Worm (Caenorhabditis elegans) whole organism, young adult: ENCODE data around the gene C35B1.9.

Experiments used
- F33H1.4 ChIP-seq: fragments of 200-800 bp; sonication (Bioruptor generic); IDR thresholded peaks from 2 replicates; pipeline ENCODE4 v1.3.6; 2022; ENCODE audit warnings: missing genetic modification reagents, missing genetic modification characterization, missing compliant biosample characterization
- F52B5.7 ChIP-seq: sonication (generic microtip); optimal IDR thresholded peaks from 2 replicates; lab custom pipeline; 2016; ENCODE audit warnings: mild to moderate bottlenecking, missing genetic modification characterization, missing compliant biosample characterization
- T26A5.8 ChIP-seq: sonication (generic microtip); optimal IDR thresholded peaks from 2 replicates; lab custom pipeline; 2016; ENCODE audit warnings: missing genetic modification characterization, missing compliant biosample characterization
- akir-1 ChIP-seq: fragments of 200-800 bp; sonication (Bioruptor generic); optimal IDR thresholded peaks from 2 replicates; lab custom pipeline; 2018; ENCODE audit warnings: mild to moderate bottlenecking, missing genetic modification characterization, moderate library complexity, missing compliant biosample characterization
- ceh-58 ChIP-seq: fragments of 200-800 bp; sonication (Bioruptor generic); IDR thresholded peaks from 2 replicates; pipeline ENCODE4 v1.3.6; 2022; ENCODE audit warnings: missing genetic modification characterization, missing compliant biosample characterization
- him-1 ChIP-seq: sonication (generic microtip); optimal IDR thresholded peaks from 2 replicates; lab custom pipeline; 2016; ENCODE audit warnings: missing genotype, missing genetic modification reagents, missing genetic modification characterization, missing compliant biosample characterization
- nhr-90 ChIP-seq: sonication (generic microtip); optimal IDR thresholded peaks from 2 replicates; lab custom pipeline; 2016; ENCODE audit warnings: missing genotype, mild to moderate bottlenecking, missing genetic modification characterization, missing compliant biosample characterization
- pbrm-1 ChIP-seq: fragments of 200-800 bp; sonication (Bioruptor generic); IDR thresholded peaks from 2 replicates; pipeline ENCODE4 v1.3.6; 2022; ENCODE audit warnings: missing genetic modification reagents, missing genetic modification characterization, missing compliant biosample characterization
- snpc-4 ChIP-seq, 5 experiments: fragments of 150-350 bp in 1 of 5; sonication (generic microtip) in 4 of 5; optimal IDR thresholded peaks; 2 replicates each; lab custom pipeline; 2014 to 2018; ENCODE audit warnings: missing genetic modification characterization in 5 of 5, missing biosample characterization in 3 of 5, antibody characterized with exemption in 2 of 5, mild to moderate bottlenecking in 2 of 5, missing compliant biosample characterization in 2 of 5, missing genotype in 2 of 5, moderate library complexity in 2 of 5, missing genetic modification reagents in 1 of 5
- unc-62 ChIP-seq: fragments of 150-350 bp; optimal IDR thresholded peaks from 2 replicates; lab custom pipeline; 2014; ENCODE audit warnings: missing biosample characterization, missing genetic modification reagents, missing genetic modification characterization

DNA sequence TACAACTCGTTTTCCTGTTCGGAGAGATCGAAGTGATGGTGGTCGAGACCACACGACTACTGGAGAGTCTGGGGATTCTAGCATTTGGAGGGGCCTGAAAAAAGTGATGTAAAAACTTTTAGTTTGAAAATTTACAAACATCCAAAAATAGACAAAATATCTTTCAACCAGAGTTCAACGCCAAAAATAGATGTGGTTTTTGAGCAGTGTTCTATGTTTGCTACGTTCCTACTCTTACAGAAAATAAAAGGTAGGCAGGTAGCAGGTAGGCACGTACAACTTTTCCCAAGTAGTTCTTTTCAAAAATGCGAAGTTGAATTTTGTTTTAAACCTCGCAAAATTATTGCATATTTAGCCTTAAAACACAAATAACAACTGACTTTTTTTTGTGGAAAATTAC, 31.6 kb upstream of the C35B1.9 start, which contains the start of gene F49F1.14:
- TF ChIP-seq T26A5.8 (tag; lab: Kevin White, UChicago): no peak
- TF ChIP-seq pbrm-1 (GFP tag; lab: Robert Waterston, UW): no peak
- TF ChIP-seq snpc-4 (GFP tag; optimal IDR thresholded peaks at IDR 0.05; lab: Kevin White, UChicago): no peak
- TF ChIP-seq snpc-4 (tag; optimal IDR thresholded peaks at IDR 0.05; lab: Kevin White, UChicago): no peak
- no peak for TF ChIP-seq akir-1 (GFP tag; lab: Kevin White, UChicago)
- no peak for TF ChIP-seq him-1 (tag; lab: Kevin White, UChicago)
- TF ChIP-seq F33H1.4 (GFP tag; lab: Robert Waterston, UW): no peak
- no peak for TF ChIP-seq nhr-90 (tag; lab: Kevin White, UChicago)
- no peak for TF ChIP-seq unc-62 (GFP tag; lab: Kevin White, UChicago)
- no peak for TF ChIP-seq F52B5.7 (tag; lab: Kevin White, UChicago)
- TF ChIP-seq ceh-58 (GFP tag; lab: Robert Waterston, UW): no peak
